Worm (Caenorhabditis elegans) whole organism, L4 larva: ENCODE data around the gene nas-19.
A peak's percentile ranks its signal among the peaks of the same experiment; 100 is the strongest.
"Not testable (repeated sequence)": the region's sequence is repeated elsewhere in the genome, so short reads cannot be mapped to it uniquely, and the experiment has no call there.

ENCODE experiments used
- D1046.2 ChIP-seq: fragments of 200-800 bp; sonication (Bioruptor generic); IDR thresholded peaks from 2 replicates; pipeline ENCODE4 v1.3.6; 2022; ENCODE audit warnings: missing genetic modification characterization, missing compliant biosample characterization
- F26F4.8 ChIP-seq: fragments of 200-800 bp; sonication (Bioruptor generic); conservative IDR thresholded peaks from 2 replicates; pipeline ENCODE4 v1.3.6; 2022; ENCODE audit warnings: missing genetic modification characterization, missing compliant biosample characterization
- F44E2.7 ChIP-seq: fragments of 200-800 bp; sonication (Bioruptor generic); IDR thresholded peaks from 2 replicates; pipeline ENCODE4 v2.1.2; 2022; ENCODE audit warnings: missing genetic modification characterization, missing compliant biosample characterization
- F49E8.2 ChIP-seq: sonication (generic microtip); optimal IDR thresholded peaks from 2 replicates; lab custom pipeline; 2016; ENCODE audit warnings: missing compliant biosample characterization, mild to moderate bottlenecking, missing genetic modification characterization, borderline replicate concordance
- R02D3.7 ChIP-seq: fragments of 150-350 bp; sonication (generic microtip); optimal IDR thresholded peaks from 3 replicates; lab custom pipeline; 2014; ENCODE audit warnings: missing biosample characterization, missing genetic modification characterization
- T20F7.1 ChIP-seq: fragments of 200-800 bp; sonication (Bioruptor generic); optimal IDR thresholded peaks from 2 replicates; lab custom pipeline; 2018; ENCODE audit warnings: mild to moderate bottlenecking, missing genetic modification characterization, missing compliant biosample characterization
- aha-1 ChIP-seq: fragments of 150-350 bp; peaks from one replicate; lab custom pipeline; 2014; ENCODE audit warnings: missing biosample characterization, missing genetic modification characterization
- ceh-82 ChIP-seq: sonication (generic microtip); optimal IDR thresholded peaks from 2 replicates; lab custom pipeline; 2017; ENCODE audit warnings: missing biosample characterization, missing genetic modification characterization
- ces-1 ChIP-seq: fragments of 150-350 bp; sonication (generic microtip); optimal IDR thresholded peaks from 4 replicates; lab custom pipeline; 2014; ENCODE audit warnings: missing biosample characterization, missing genetic modification reagents, missing genetic modification characterization
- daf-16 ChIP-seq, 3 experiments: sonication (generic microtip); optimal IDR thresholded peaks; 2 replicates each; lab custom pipeline; 2016 to 2017; ENCODE audit warnings: missing genetic modification characterization in 3 of 3, missing genetic modification reagents in 3 of 3, mild to moderate bottlenecking in 2 of 3, missing compliant biosample characterization in 2 of 3, missing biosample characterization in 1 of 3, moderate library complexity in 1 of 3
- dmd-9 ChIP-seq: fragments of 200-800 bp; sonication (Bioruptor generic); IDR thresholded peaks from 2 replicates; pipeline ENCODE4 v1.3.6; 2022; ENCODE audit warnings: missing genetic modification reagents, missing genetic modification characterization, missing compliant biosample characterization
- dve-1 ChIP-seq: sonication (generic microtip); optimal IDR thresholded peaks from 2 replicates; lab custom pipeline; 2017; ENCODE audit warnings: antibody characterized with exemption, mild to moderate bottlenecking, missing genetic modification characterization, missing compliant biosample characterization; ENCODE audit not compliant: insufficient read depth
- hlh-11 ChIP-seq: fragments of 200-800 bp; sonication (Bioruptor generic); optimal IDR thresholded peaks from 2 replicates; lab custom pipeline; 2018; ENCODE audit warnings: mild to moderate bottlenecking, missing genetic modification characterization, missing compliant biosample characterization
- hmg-1.1 ChIP-seq: fragments of 200-800 bp; sonication (Bioruptor generic); IDR thresholded peaks from 2 replicates; pipeline ENCODE4 v1.3.6; 2022; ENCODE audit warnings: missing genetic modification reagents, missing genetic modification characterization, missing compliant biosample characterization
- jun-1 ChIP-seq: fragments of 150-350 bp; optimal IDR thresholded peaks from 2 replicates; lab custom pipeline; 2014; ENCODE audit warnings: missing biosample characterization, missing genetic modification reagents, missing genetic modification characterization
- lin-38 ChIP-seq: fragments of 200-800 bp; sonication (Bioruptor generic); IDR thresholded peaks from 2 replicates; pipeline ENCODE4 v1.3.6; 2022; ENCODE audit warnings: missing genetic modification reagents, missing genetic modification characterization, missing compliant biosample characterization
- mep-1 ChIP-seq: fragments of 150-350 bp; sonication (generic microtip); optimal IDR thresholded peaks from 3 replicates; lab custom pipeline; 2014; ENCODE audit warnings: missing biosample characterization, missing genetic modification characterization
- mes-2 ChIP-seq: sonication (generic microtip); optimal IDR thresholded peaks from 2 replicates; lab custom pipeline; 2016; ENCODE audit warnings: missing genotype, mild to moderate bottlenecking, missing genetic modification characterization, missing compliant biosample characterization; ENCODE audit not compliant: poor library complexity, severe bottlenecking
- mxl-3 ChIP-seq: fragments of 200-800 bp; sonication (Bioruptor generic); optimal IDR thresholded peaks from 2 replicates; lab custom pipeline; 2018; ENCODE audit warnings: mild to moderate bottlenecking, missing genetic modification characterization, missing compliant biosample characterization
- nhr-10 ChIP-seq: fragments of 150-350 bp; optimal IDR thresholded peaks from 2 replicates; lab custom pipeline; 2014; ENCODE audit warnings: missing biosample characterization, missing genetic modification characterization
- nhr-102 ChIP-seq: sonication (generic microtip); optimal IDR thresholded peaks from 2 replicates; lab custom pipeline; 2016; ENCODE audit warnings: mild to moderate bottlenecking, missing genetic modification characterization, moderate library complexity, missing compliant biosample characterization
- nhr-11 ChIP-seq: fragments of 150-350 bp; optimal IDR thresholded peaks from 2 replicates; lab custom pipeline; 2014; ENCODE audit warnings: missing biosample characterization, missing genetic modification characterization
- nhr-28 ChIP-seq: fragments of 150-350 bp; optimal IDR thresholded peaks from 2 replicates; lab custom pipeline; 2014; ENCODE audit warnings: missing biosample characterization, missing genetic modification characterization
- php-3 ChIP-seq: fragments of 200-800 bp; sonication (Bioruptor generic); IDR thresholded peaks from 2 replicates; pipeline ENCODE4 v1.3.6; 2022; ENCODE audit warnings: missing genetic modification reagents, missing genetic modification characterization, missing compliant biosample characterization
- pqm-1 ChIP-seq: sonication (generic microtip); optimal IDR thresholded peaks from 2 replicates; lab custom pipeline; 2017; ENCODE audit warnings: missing biosample characterization, missing genetic modification characterization
- set-16 ChIP-seq: fragments of 200-800 bp; sonication (Bioruptor generic); IDR thresholded peaks from 2 replicates; pipeline ENCODE4 v1.3.6; 2022; ENCODE audit warnings: missing genetic modification reagents, missing genetic modification characterization, missing compliant biosample characterization
- skn-1 ChIP-seq: fragments of 150-350 bp; optimal IDR thresholded peaks from 2 replicates; lab custom pipeline; 2014; ENCODE audit warnings: missing biosample characterization, missing genetic modification characterization
- tag-97 ChIP-seq: fragments of 200-800 bp; sonication (Bioruptor generic); IDR thresholded peaks from 2 replicates; pipeline ENCODE4 v1.3.6; 2022; ENCODE audit warnings: missing genetic modification characterization, missing compliant biosample characterization
- unc-130 ChIP-seq: sonication (generic microtip); optimal IDR thresholded peaks from 2 replicates; lab custom pipeline; 2016; ENCODE audit warnings: missing genetic modification reagents, missing genetic modification characterization, missing compliant biosample characterization
- vab-7 ChIP-seq: fragments of 200-800 bp; sonication (Bioruptor generic); IDR thresholded peaks from 2 replicates; pipeline ENCODE4 v1.3.6; 2022; ENCODE audit warnings: missing genetic modification reagents, missing genetic modification characterization, missing compliant biosample characterization
- zag-1 ChIP-seq: fragments of 150-350 bp; optimal IDR thresholded peaks from 2 replicates; lab custom pipeline; 2014; ENCODE audit warnings: missing biosample characterization, missing genetic modification characterization
- zip-11 ChIP-seq: fragments of 200-800 bp; sonication (Bioruptor generic); IDR thresholded peaks from 2 replicates; pipeline ENCODE4 v1.3.6; 2022; ENCODE audit warnings: missing genetic modification characterization, missing compliant biosample characterization

Gene nas-19

ce11 chrV:11403702-11404101 lies 1.2 kb upstream of the nas-19 start:
- no peak for TF ChIP-seq unc-130 (GFP tag; lab: Kevin White, UChicago)
- TF ChIP-seq nhr-28 (tag; lab: Kevin White, UChicago): peak; percentile 32
- TF ChIP-seq tag-97 (GFP tag; lab: Robert Waterston, UW): no peak
- TF ChIP-seq set-16: no peak
- TF ChIP-seq aha-1 (tag; lab: Kevin White, UChicago): peak; percentile 44
- peak; percentile 55 for TF ChIP-seq hlh-11 (tag; lab: Kevin White, UChicago)
- no peak for TF ChIP-seq nhr-10 (tag; lab: Kevin White, UChicago)
- 0 out of 2 replicates have a peak, but pooled peaks have one; percentile 38 for TF ChIP-seq php-3 (GFP tag; lab: Robert Waterston, UW)
- TF ChIP-seq vab-7 (GFP tag; lab: Robert Waterston, UW): no peak
- no peak for TF ChIP-seq daf-16 (GFP tag; optimal IDR thresholded peaks at IDR 0.05; lab: Kevin White, UChicago)
- TF ChIP-seq daf-16 (tag; optimal IDR thresholded peaks at IDR 0.05; lab: Kevin White, UChicago): peak; percentile 76
- peak; percentile 64 for TF ChIP-seq pqm-1 (tag; lab: Kevin White, UChicago)
- TF ChIP-seq ceh-82: no peak
- peak; percentile 53 for TF ChIP-seq dve-1
- TF ChIP-seq, all 104 proteins: peak for 7

ce11 chrV:11403059-11403458 lies 549 bp upstream of the nas-19 start:
- TF ChIP-seq pqm-1 (tag; lab: Kevin White, UChicago) (peak; percentile 34), nhr-11 (tag; lab: Kevin White, UChicago) (no peak), nhr-102 (no peak), daf-16 (GFP tag; optimal IDR thresholded peaks at IDR 0.05; lab: Kevin White, UChicago) (no peak), daf-16 (tag; optimal IDR thresholded peaks at IDR 0.05; lab: Kevin White, UChicago) (peak; percentile 50), mxl-3 (GFP tag; lab: Kevin White, UChicago) (peak; percentile 21)

- TF ChIP-seq zip-11: no peak
- no peak for TF ChIP-seq F44E2.7 (GFP tag; lab: Robert Waterston, UW)
- no peak for TF ChIP-seq ces-1
- no peak for TF ChIP-seq F49E8.2
- TF ChIP-seq mes-2 (tag; lab: Kevin White, UChicago): no peak
- TF ChIP-seq hmg-1.1 (GFP tag; lab: Robert Waterston, UW): no peak
- no peak for TF ChIP-seq nhr-28 (tag; lab: Kevin White, UChicago)
- TF ChIP-seq pqm-1 (tag; lab: Kevin White, UChicago): no peak
- no peak for TF ChIP-seq mep-1
- no peak for TF ChIP-seq ceh-82
- TF ChIP-seq lin-38: no peak
- no peak for TF ChIP-seq R02D3.7
- no peak for TF ChIP-seq D1046.2
- TF ChIP-seq set-16: no peak
- no peak for TF ChIP-seq T20F7.1 (GFP tag; lab: Kevin White, UChicago)
- TF ChIP-seq jun-1 (tag; lab: Kevin White, UChicago): no peak
- TF ChIP-seq dmd-9: no peak
- TF ChIP-seq skn-1 (tag; lab: Kevin White, UChicago): no peak
These were observed 3.9 kb downstream of the nas-19 start, which contains the start of gene nas-17 for ce11 chrV:11398616-11399015. Gene nas-17 (plus strand): TSS chrV:11398916.

ce11 chrV:11396134-11396533 lies 6.4 kb downstream of the nas-19 start, which contains the start of gene nas-18:
Gene nas-18 (plus strand): TSS chrV:11396434.
- TF ChIP-seq set-16; zag-1 (tag; lab: Kevin White, UChicago); F26F4.8 (GFP tag; lab: Robert Waterston, UW): not testable (repeated sequence)

- peak; percentile 46; the same call in 1 of the 2 replicates for TF ChIP-seq set-16
These were observed 7.5 kb downstream of the nas-19 start, which contains the start of gene K03B8.4 for ce11 chrV:11395024-11395423. Gene K03B8.4 (minus strand): TSS chrV:11395124.
